Fruit fly (Drosophila melanogaster): Measurements from ENCODE around the gene Cyp4ae1.

Gene Cyp4ae1

dm6 chrX:2145690-2146470, 32.9 kb upstream of the Cyp4ae1 start:
- TF ChIP-seq noc (tag; optimal IDR thresholded peaks at IDR 0.05), result peak; percentile 68

dm6 chrX:2146574-2146973, 32.2 kb upstream of the Cyp4ae1 start:
- TF ChIP-seq noc (tag; optimal IDR thresholded peaks at IDR 0.05), result no peak

- no peak for TF ChIP-seq noc (tag; optimal IDR thresholded peaks at IDR 0.05)
Measured at dm6 chrX:2147475-2147874, 31.3 kb upstream of the Cyp4ae1 start.

dm6 chrX:2148671-2149070, 30.1 kb upstream of the Cyp4ae1 start:
- no peak for TF ChIP-seq noc (tag; optimal IDR thresholded peaks at IDR 0.05)

- peak; percentile 3 for TF ChIP-seq noc (tag; optimal IDR thresholded peaks at IDR 0.05)
Measured at dm6 chrX:2149478-2149877, 29.3 kb upstream of the Cyp4ae1 start, which contains the start of gene bcn92. TSS of gene bcn92 (minus strand) at chrX:2149647.

- TF ChIP-seq noc (tag; optimal IDR thresholded peaks at IDR 0.05), result no peak
Measured at dm6 chrX:2155868-2156267, 22.9 kb upstream of the Cyp4ae1 start.

- TF ChIP-seq noc (tag; optimal IDR thresholded peaks at IDR 0.05), result no peak
Measured at dm6 chrX:2157929-2158610, 20.7 kb upstream of the Cyp4ae1 start.

dm6 chrX:2158668-2159163, 20.1 kb upstream of the Cyp4ae1 start, which contains the start of gene wapl:
TSS of gene wapl (minus strand) at chrX:2158983.
- peak; percentile 29 for TF ChIP-seq noc (tag; optimal IDR thresholded peaks at IDR 0.05)

- TF ChIP-seq noc (tag; optimal IDR thresholded peaks at IDR 0.05), result no peak
Measured at dm6 chrX:2161020-2161419, 17.8 kb upstream of the Cyp4ae1 start.

- peak; percentile 44 for TF ChIP-seq noc (tag; optimal IDR thresholded peaks at IDR 0.05)
Measured at dm6 chrX:2162130-2162907, 16.5 kb upstream of the Cyp4ae1 start, which contains the start of the genes Cyp4d1 and CG3630. TSS of gene Cyp4d1 (minus strand) at chrX:2162180. TSS of gene CG3630 (plus strand) at chrX:2162196.

- no peak for TF ChIP-seq noc (tag; optimal IDR thresholded peaks at IDR 0.05)
Measured at dm6 chrX:2163358-2163757, 15.4 kb upstream of the Cyp4ae1 start.

dm6 chrX:2165394-2165793, 13.4 kb upstream of the Cyp4ae1 start:
- TF ChIP-seq noc (tag; optimal IDR thresholded peaks at IDR 0.05), result no peak

dm6 chrX:2166129-2166528, 12.7 kb upstream of the Cyp4ae1 start:
- no peak for TF ChIP-seq noc (tag; optimal IDR thresholded peaks at IDR 0.05)

- TF ChIP-seq noc (tag; optimal IDR thresholded peaks at IDR 0.05), result no peak
Measured at dm6 chrX:2168485-2169199, 10.2 kb upstream of the Cyp4ae1 start.

dm6 chrX:2170424-2170823, 8.4 kb upstream of the Cyp4ae1 start:
- TF ChIP-seq noc (tag; optimal IDR thresholded peaks at IDR 0.05), result no peak

Data from whole organism, larva.